Worm (Caenorhabditis elegans): ENCODE results near the gene W02B8.1.

ce11 chrII:13902014-13902413, at the start of gene W02B8.1:
- TF ChIP-seq mep-1 (tag; optimal IDR thresholded peaks at IDR 0.05) (no peak), unc-62 (GFP tag; optimal IDR thresholded peaks at IDR 0.05) (no peak), nhr-12 (tag; optimal IDR thresholded peaks at IDR 0.05) (no peak), ceh-83 (GFP tag; optimal IDR thresholded peaks at IDR 0.05) (no peak), nhr-237 (tag; optimal IDR thresholded peaks at IDR 0.05) (no peak), cnd-1 (tag; optimal IDR thresholded peaks at IDR 0.05) (no peak), blmp-1 (tag; optimal IDR thresholded peaks at IDR 0.05) (no peak), lin-13 (tag; optimal IDR thresholded peaks at IDR 0.05) (no peak), elt-3 (tag; optimal IDR thresholded peaks at IDR 0.05) (no peak), ztf-11 (tag; optimal IDR thresholded peaks at IDR 0.05) (no peak), mls-2 (tag; optimal IDR thresholded peaks at IDR 0.05) (no peak), snpc-4 (tag; optimal IDR thresholded peaks at IDR 0.05) (no peak)
